Worm (Caenorhabditis elegans) whole organism, L4/young adult: ENCODE measurements around the gene elt-4.

Experiments used
- W03F9.2 ChIP-seq: fragments of 150-350 bp; optimal IDR thresholded peaks from 2 replicates; lab custom pipeline; 2014; ENCODE audit warnings: missing biosample characterization, missing genetic modification characterization
- dao-5 ChIP-seq: sonication (generic microtip); optimal IDR thresholded peaks from 2 replicates; lab custom pipeline; 2016; ENCODE audit warnings: missing genotype, missing genetic modification characterization, moderate library complexity, missing compliant biosample characterization
- him-1 ChIP-seq: sonication (generic microtip); optimal IDR thresholded peaks from 2 replicates; lab custom pipeline; 2016; ENCODE audit warnings: missing genotype, missing genetic modification reagents, missing genetic modification characterization, missing compliant biosample characterization

DNA sequence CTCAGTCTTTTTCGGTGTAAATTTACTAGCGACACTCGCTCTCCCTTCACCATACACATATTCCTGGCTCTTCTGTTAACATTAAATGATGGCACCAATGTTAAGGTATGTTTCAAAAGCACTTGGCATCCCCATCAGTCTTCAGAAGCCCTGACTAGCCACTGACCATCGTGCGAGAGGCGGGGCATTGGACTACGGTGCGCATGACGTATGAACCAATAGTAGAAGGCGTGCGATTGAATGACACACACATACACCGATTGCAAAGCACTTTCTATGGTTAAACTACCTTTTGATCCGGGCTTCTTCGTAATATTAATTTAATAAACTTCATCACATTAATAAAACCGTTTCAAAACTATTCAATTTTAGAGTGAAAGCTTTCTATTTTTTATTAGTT lies 29.9 kb downstream of the elt-4 start:
- TF ChIP-seq him-1 (tag; lab: Kevin White, UChicago), result no peak
- no peak for TF ChIP-seq dao-5
- TF ChIP-seq W03F9.2 (tag; lab: Kevin White, UChicago), result no peak
